Worm (Caenorhabditis elegans): ENCODE results near the gene sri-2.
A peak's percentile ranks its signal among the peaks of the same experiment; 100 is the strongest.

Gene sri-2

ce11 chrV:15922979-15923378 lies 42.0 kb downstream of the sri-2 start, which contains the start of gene F35E8.13:
Gene F35E8.13, plus strand, starts transcription at chrV:15923279.
- no peak for TF ChIP-seq nhr-28 (tag; optimal IDR thresholded peaks at IDR 0.05)
- TF ChIP-seq daf-12 (tag; optimal IDR thresholded peaks at IDR 0.05) = no peak
- no peak for TF ChIP-seq pqm-1 (tag; optimal IDR thresholded peaks at IDR 0.05)
- no peak for TF ChIP-seq sea-2 (GFP tag; optimal IDR thresholded peaks at IDR 0.05)
- TF ChIP-seq nhr-11 (tag; optimal IDR thresholded peaks at IDR 0.05) = no peak
- no peak for TF ChIP-seq nhr-76 (tag; optimal IDR thresholded peaks at IDR 0.05)
- no peak for TF ChIP-seq ZK546.5 (tag; optimal IDR thresholded peaks at IDR 0.05)
- no peak for TF ChIP-seq fkh-2 (tag; optimal IDR thresholded peaks at IDR 0.05)
- TF ChIP-seq aly-2 (tag; optimal IDR thresholded peaks at IDR 0.05) = no peak
- TF ChIP-seq ztf-4 (tag; optimal IDR thresholded peaks at IDR 0.05) = no peak
- TF ChIP-seq nhr-43 (tag; optimal IDR thresholded peaks at IDR 0.05; ENCODE audit: poor library complexity, severe bottlenecking) = no peak
- TF ChIP-seq lin-39 (tag; optimal IDR thresholded peaks at IDR 0.05) = no peak
- TF ChIP-seq zag-1 (tag; optimal IDR thresholded peaks at IDR 0.05) = no peak
- no peak for TF ChIP-seq nhr-12 (tag; optimal IDR thresholded peaks at IDR 0.05)
- no peak for TF ChIP-seq eor-1 (tag; optimal IDR thresholded peaks at IDR 0.05)
- no peak for TF ChIP-seq tbx-2 (tag; optimal IDR thresholded peaks at IDR 0.05)
- TF ChIP-seq elt-2 (tag; optimal IDR thresholded peaks at IDR 0.05) = no peak
- no peak for TF ChIP-seq nhr-77 (tag; optimal IDR thresholded peaks at IDR 0.05)

DNA sequence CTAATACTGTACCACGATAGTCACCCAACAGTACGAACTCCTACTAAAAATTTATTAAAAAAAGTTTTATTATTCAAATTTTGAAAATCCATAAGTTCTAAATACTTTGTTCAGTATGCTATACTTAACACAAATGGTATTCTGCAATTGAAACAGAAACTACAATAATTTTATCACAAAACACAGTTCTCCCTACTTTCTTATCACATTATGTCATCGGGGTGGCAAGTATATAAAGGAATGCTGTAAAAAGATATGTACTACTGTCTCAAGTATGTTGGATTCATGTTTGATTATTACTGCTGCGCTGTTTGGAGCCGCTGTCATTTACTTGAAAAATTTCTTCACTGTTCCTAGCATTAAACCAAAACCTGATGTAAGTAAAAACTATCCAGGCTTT lies 43.9 kb downstream of the sri-2 start, which contains the start of gene cdr-1:
TSS of gene cdr-1 (plus strand) at position 208 of the 400 bp plus-strand sequence.
- peak; percentile 46 for TF ChIP-seq elt-2 (tag; optimal IDR thresholded peaks at IDR 0.05)
- no peak for TF ChIP-seq egl-27 (tag; optimal IDR thresholded peaks at IDR 0.05)
- TF ChIP-seq elt-1 (tag; optimal IDR thresholded peaks at IDR 0.05) = no peak
- TF ChIP-seq sea-2 (GFP tag; optimal IDR thresholded peaks at IDR 0.05) = no peak
- TF ChIP-seq nhr-12 (tag; optimal IDR thresholded peaks at IDR 0.05) = no peak
- TF ChIP-seq pqm-1 (tag; optimal IDR thresholded peaks at IDR 0.05) = peak; percentile 38

DNA sequence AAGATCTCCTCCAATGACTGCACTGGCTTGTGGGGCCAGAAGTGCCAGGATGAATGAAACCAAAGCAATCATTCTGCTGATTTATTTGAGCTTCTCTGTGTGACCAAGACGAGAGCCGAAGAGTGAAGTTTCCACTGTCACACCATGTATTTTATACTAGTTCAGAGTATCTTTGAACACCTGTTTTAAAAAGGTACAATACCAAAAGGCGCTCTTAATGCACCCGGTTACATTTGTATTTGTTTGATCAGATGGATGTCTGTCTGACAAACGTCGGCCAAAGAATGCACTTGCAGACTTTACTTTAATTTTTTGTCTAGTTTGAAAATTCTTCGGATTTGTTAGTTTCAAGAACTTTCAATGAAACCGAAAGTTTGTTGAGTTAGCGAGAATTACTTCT lies 44.7 kb downstream of the sri-2 start, which contains the start of gene F35E8.10:
TSS of gene F35E8.10 (minus strand) at position 101 of the 400 bp plus-strand sequence.
- TF ChIP-seq nhr-77 (tag; optimal IDR thresholded peaks at IDR 0.05) = no peak
- no peak for TF ChIP-seq ceh-16 (tag; optimal IDR thresholded peaks at IDR 0.05)
- no peak for TF ChIP-seq nhr-12 (tag; optimal IDR thresholded peaks at IDR 0.05)
- TF ChIP-seq nhr-43 (tag; optimal IDR thresholded peaks at IDR 0.05; ENCODE audit: poor library complexity, severe bottlenecking) = no peak
- TF ChIP-seq egl-27 (tag; optimal IDR thresholded peaks at IDR 0.05) = no peak
- no peak for TF ChIP-seq fkh-10 (GFP tag; optimal IDR thresholded peaks at IDR 0.05)
- TF ChIP-seq nfya-1 (tag; optimal IDR thresholded peaks at IDR 0.05; ENCODE audit: insufficient read depth) = no peak
- TF ChIP-seq tbx-2 (tag; optimal IDR thresholded peaks at IDR 0.05) = no peak
- no peak for TF ChIP-seq eor-1 (tag; optimal IDR thresholded peaks at IDR 0.05)
- no peak for TF ChIP-seq aly-2 (tag; optimal IDR thresholded peaks at IDR 0.05)
- no peak for TF ChIP-seq elt-3 (tag; optimal IDR thresholded peaks at IDR 0.05)
- no peak for TF ChIP-seq lin-39 (tag; optimal IDR thresholded peaks at IDR 0.05)
- no peak for TF ChIP-seq zag-1 (tag; optimal IDR thresholded peaks at IDR 0.05)
- TF ChIP-seq nhr-67 (tag; optimal IDR thresholded peaks at IDR 0.05) = no peak
- TF ChIP-seq lin-15B (tag; optimal IDR thresholded peaks at IDR 0.05) = no peak
- TF ChIP-seq egl-5 (tag; optimal IDR thresholded peaks at IDR 0.05) = no peak
- TF ChIP-seq lsy-12 (tag; optimal IDR thresholded peaks at IDR 0.05) = no peak
- TF ChIP-seq nhr-237 (tag; optimal IDR thresholded peaks at IDR 0.05) = no peak

DNA sequence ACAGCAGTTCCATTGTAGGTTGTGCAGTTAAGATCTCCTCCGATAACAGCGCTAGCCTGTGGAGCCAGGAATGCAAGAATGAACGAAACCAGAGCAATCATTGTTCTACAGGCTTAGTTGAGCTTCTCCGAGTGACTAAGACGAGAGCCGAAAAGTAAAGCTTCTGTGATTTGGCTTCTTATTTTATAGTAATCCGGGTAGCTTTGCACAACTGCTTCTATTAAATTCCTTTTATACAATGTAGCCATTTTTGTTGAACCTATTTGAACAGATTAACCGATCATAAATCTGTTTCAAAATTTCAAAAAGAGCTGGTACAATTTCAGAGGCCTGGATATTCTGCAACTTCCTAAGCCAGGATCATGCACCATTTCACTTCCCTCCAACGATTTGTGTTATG lies 47.6 kb downstream of the sri-2 start, which contains the start of gene F35E8.9:
TSS of gene F35E8.9 (minus strand) at position 101 of the 400 bp plus-strand sequence.
- no peak for TF ChIP-seq fos-1 (tag; optimal IDR thresholded peaks at IDR 0.05)
- TF ChIP-seq daf-12 (tag; optimal IDR thresholded peaks at IDR 0.05) = no peak
- no peak for TF ChIP-seq nhr-67 (tag; optimal IDR thresholded peaks at IDR 0.05)
- no peak for TF ChIP-seq hmg-11 (tag; optimal IDR thresholded peaks at IDR 0.05)
- TF ChIP-seq nhr-25 (tag; optimal IDR thresholded peaks at IDR 0.05) = no peak
- no peak for TF ChIP-seq mml-1 (tag; optimal IDR thresholded peaks at IDR 0.05)
- TF ChIP-seq ceh-28 (tag; optimal IDR thresholded peaks at IDR 0.05) = no peak
- TF ChIP-seq ama-1 (optimal IDR thresholded peaks at IDR 0.05) = no peak
- TF ChIP-seq nhr-11 (tag; optimal IDR thresholded peaks at IDR 0.05) = no peak
- TF ChIP-seq nhr-43 (tag; optimal IDR thresholded peaks at IDR 0.05; ENCODE audit: poor library complexity, severe bottlenecking) = no peak
- no peak for TF ChIP-seq jun-1 (tag; optimal IDR thresholded peaks at IDR 0.05)
- TF ChIP-seq ZK546.5 (tag; optimal IDR thresholded peaks at IDR 0.05) = no peak

All from whole organism, L3 larva.